Fruit fly (Drosophila melanogaster) whole organism, embryonic: ENCODE data around the gene Vdup1.

Experiments
- Antp ChIP-seq: fragments of 200-800 bp; sonication (Bioruptor generic); optimal IDR thresholded peaks from 3 replicates; lab custom pipeline; 2016; ENCODE audit warnings: missing biosample characterization, missing genetic modification characterization
- Asciz ChIP-seq: fragments of 200-800 bp; sonication (Bioruptor generic); optimal IDR thresholded peaks from 2 replicates; lab custom pipeline; 2017; ENCODE audit warnings: missing biosample characterization, mild to moderate bottlenecking, missing genetic modification characterization, missing genetic modification reagents
- CG10366 ChIP-seq: fragments of 200-800 bp; sonication (Bioruptor generic); IDR thresholded peaks from 2 replicates; pipeline ENCODE4 v1.3.6; 2022; ENCODE audit warnings: missing biosample characterization, missing genetic modification characterization
- CG10462 ChIP-seq: fragments of 200-800 bp; sonication (Bioruptor generic); optimal IDR thresholded peaks from 2 replicates; lab custom pipeline; 2016; ENCODE audit warnings: missing biosample characterization, missing genetic modification characterization
- CG12391 ChIP-seq: fragments of 200-800 bp; sonication (Bioruptor generic); optimal IDR thresholded peaks from 3 replicates; lab custom pipeline; 2018; ENCODE audit warnings: missing biosample characterization, mild to moderate bottlenecking, missing genetic modification characterization, moderate library complexity
- CG13894 ChIP-seq: fragments of 200-800 bp; sonication (Bioruptor generic); optimal IDR thresholded peaks from 3 replicates; lab custom pipeline; 2018; ENCODE audit warnings: missing biosample characterization, mild to moderate bottlenecking, missing genetic modification characterization, moderate library complexity
- CG16813 ChIP-seq: fragments of 200-800 bp; sonication (Bioruptor generic); IDR thresholded peaks from 3 replicates; pipeline ENCODE4 v1.3.6; 2022; ENCODE audit warnings: missing biosample characterization, missing genetic modification characterization; ENCODE audit not compliant: partially characterized antibody
- CG16815 ChIP-seq: fragments of 200-800 bp; sonication (Bioruptor generic); optimal IDR thresholded peaks from 3 replicates; lab custom pipeline; 2017; ENCODE audit warnings: missing biosample characterization, mild to moderate bottlenecking, missing genetic modification characterization
- CG17568 ChIP-seq: fragments of 200-800 bp; sonication (Bioruptor generic); optimal IDR thresholded peaks from 2 replicates; lab custom pipeline; 2018; ENCODE audit warnings: missing biosample characterization, mild to moderate bottlenecking, missing genetic modification characterization, moderate library complexity
- CG1832 ChIP-seq: fragments of 200-800 bp; sonication (Bioruptor generic); optimal IDR thresholded peaks from 2 replicates; lab custom pipeline; 2017; ENCODE audit warnings: missing biosample characterization, mild to moderate bottlenecking, missing genetic modification characterization, inconsistent platforms
- CG2120 ChIP-seq: fragments of 200-800 bp; sonication (Bioruptor generic); optimal IDR thresholded peaks from 3 replicates; lab custom pipeline; 2016; ENCODE audit warnings: missing biosample characterization, missing genetic modification characterization
- CG31441 ChIP-seq: fragments of 200-800 bp; sonication (Bioruptor generic); IDR thresholded peaks from 2 replicates; pipeline ENCODE4 v1.3.6; 2022; ENCODE audit warnings: missing biosample characterization, missing genetic modification characterization
- CG3407 ChIP-seq: fragments of 200-800 bp; sonication (Bioruptor generic); optimal IDR thresholded peaks from 2 replicates; lab custom pipeline; 2018; ENCODE audit warnings: missing biosample characterization, mild to moderate bottlenecking, missing genetic modification characterization
- CG8290 ChIP-seq, 3 experiments: fragments of 200-800 bp; sonication (Bioruptor generic); optimal IDR thresholded peaks; 2 replicates each; lab custom pipeline; 2016 to 2019; ENCODE audit warnings: missing biosample characterization in 3 of 3, missing genetic modification characterization in 3 of 3, mild to moderate bottlenecking in 2 of 3, moderate library complexity in 1 of 3
- CG9727 ChIP-seq: fragments of 200-800 bp; sonication (Bioruptor generic); optimal IDR thresholded peaks from 3 replicates; lab custom pipeline; 2017; ENCODE audit warnings: missing biosample characterization, mild to moderate bottlenecking, missing genetic modification characterization
- CG9932 ChIP-seq: fragments of 200-800 bp; sonication (Bioruptor generic); IDR thresholded peaks from 2 replicates; pipeline ENCODE4 v1.3.6; 2022; ENCODE audit warnings: missing biosample characterization, missing genetic modification characterization
- D ChIP-seq, 2 experiments: fragments of 200-800 bp in 1 of 2; fragments of >200 bp in 1 of 2; sonication (Bioruptor generic) in 1 of 2; optimal IDR thresholded peaks; 2 replicates in 1 of 2; 3 replicates in 1 of 2; lab custom pipeline; 2017; ENCODE audit warnings: mild to moderate bottlenecking in 1 of 2, missing biosample characterization in 1 of 2, missing genetic modification characterization in 1 of 2, missing genetic modification reagents in 1 of 2
- Dp ChIP-seq: fragments of 200-800 bp; sonication (Bioruptor generic); optimal IDR thresholded peaks from 2 replicates; lab custom pipeline; 2018; ENCODE audit warnings: missing biosample characterization, mild to moderate bottlenecking, missing genetic modification characterization, moderate library complexity
- H15 ChIP-seq: fragments of 200-800 bp; sonication (Bioruptor generic); IDR thresholded peaks from 3 replicates; pipeline ENCODE4 v1.3.6; 2022; ENCODE audit warnings: missing biosample characterization, missing genetic modification characterization
- HmgD ChIP-seq: fragments of 200-800 bp; sonication (Bioruptor generic); optimal IDR thresholded peaks from 3 replicates; lab custom pipeline; 2016; ENCODE audit warnings: missing biosample characterization, missing genetic modification characterization
- Hr39 ChIP-seq: fragments of >200 bp; optimal IDR thresholded peaks from 2 replicates; lab custom pipeline; 2017
- NFAT ChIP-seq: fragments of 200-800 bp; sonication (Bioruptor generic); IDR thresholded peaks from 2 replicates; pipeline ENCODE4 v1.3.6; 2022; ENCODE audit warnings: missing biosample characterization, missing genetic modification characterization
- Nf-YB ChIP-seq: fragments of 200-800 bp; sonication (Bioruptor generic); optimal IDR thresholded peaks from 3 replicates; lab custom pipeline; 2019; ENCODE audit warnings: missing biosample characterization, mild to moderate bottlenecking, missing genetic modification characterization, moderate library complexity
- Opbp ChIP-seq: fragments of 200-800 bp; sonication (Bioruptor generic); IDR thresholded peaks from 3 replicates; pipeline ENCODE4 v1.3.6; 2022; ENCODE audit warnings: missing biosample characterization, missing genetic modification characterization; ENCODE audit not compliant: partially characterized antibody
- Ptx1 ChIP-seq: fragments of 200-800 bp; sonication (Bioruptor generic); IDR thresholded peaks from 2 replicates; pipeline ENCODE4 v1.3.6; 2022; ENCODE audit warnings: missing biosample characterization, missing genetic modification characterization
- Scr ChIP-seq: fragments of 200-800 bp; sonication (Bioruptor generic); IDR thresholded peaks from 2 replicates; pipeline ENCODE4 v1.3.6; 2022; ENCODE audit warnings: missing biosample characterization, missing genetic modification characterization; ENCODE audit not compliant: partially characterized antibody
- Taf1 ChIP-seq: fragments of 200-800 bp; sonication (Bioruptor generic); IDR thresholded peaks from 2 replicates; pipeline ENCODE4 v1.3.6; 2022; ENCODE audit warnings: missing biosample characterization, missing genetic modification characterization
- ac ChIP-seq: fragments of 200-800 bp; sonication (Bioruptor generic); optimal IDR thresholded peaks from 3 replicates; lab custom pipeline; 2017; ENCODE audit warnings: missing biosample characterization, mild to moderate bottlenecking, missing genetic modification characterization
- bigmax ChIP-seq: fragments of 200-800 bp; sonication (Bioruptor generic); optimal IDR thresholded peaks from 2 replicates; lab custom pipeline; 2018; ENCODE audit warnings: missing biosample characterization, mild to moderate bottlenecking, missing genetic modification characterization
- br ChIP-seq: fragments of >200 bp; optimal IDR thresholded peaks from 2 replicates; lab custom pipeline; 2017
- croc ChIP-seq: fragments of 200-800 bp; sonication (Bioruptor generic); conservative IDR thresholded peaks from 3 replicates; pipeline ENCODE4 v1.3.6; 2022; ENCODE audit warnings: missing biosample characterization, missing genetic modification characterization
- cwo ChIP-seq: fragments of 200-800 bp; sonication (Bioruptor generic); optimal IDR thresholded peaks from 3 replicates; lab custom pipeline; 2017; ENCODE audit warnings: missing biosample characterization, missing genetic modification characterization, mild to moderate bottlenecking, moderate library complexity, missing genetic modification reagents
- da ChIP-seq: fragments of 200-800 bp; sonication (Bioruptor generic); optimal IDR thresholded peaks from 2 replicates; lab custom pipeline; 2016; ENCODE audit warnings: missing biosample characterization, missing genetic modification characterization
- dati ChIP-seq: fragments of 200-800 bp; sonication (Bioruptor generic); IDR thresholded peaks from 2 replicates; pipeline ENCODE4 v1.3.6; 2022; ENCODE audit warnings: missing biosample characterization, missing genetic modification characterization
- gce ChIP-seq: fragments of 200-800 bp; sonication (Bioruptor generic); IDR thresholded peaks from 3 replicates; pipeline ENCODE4 v1.3.6; 2022; ENCODE audit warnings: missing biosample characterization, missing genetic modification characterization
- hbn ChIP-seq: fragments of 200-800 bp; sonication (Bioruptor generic); IDR thresholded peaks from 2 replicates; pipeline ENCODE4 v1.3.6; 2022; ENCODE audit warnings: missing biosample characterization, missing genetic modification characterization; ENCODE audit not compliant: partially characterized antibody
- ind ChIP-seq: fragments of 200-800 bp; sonication (Bioruptor generic); optimal IDR thresholded peaks from 3 replicates; lab custom pipeline; 2016; ENCODE audit warnings: missing biosample characterization, missing genetic modification characterization
- inv ChIP-seq: fragments of 200-800 bp; sonication (Bioruptor generic); IDR thresholded peaks from 2 replicates; pipeline ENCODE4 v1.3.6; 2022; ENCODE audit warnings: missing biosample characterization, missing genetic modification characterization; ENCODE audit not compliant: partially characterized antibody
- klu ChIP-seq: fragments of 200-800 bp; sonication (Bioruptor generic); IDR thresholded peaks from 2 replicates; pipeline ENCODE4 v1.3.6; 2022; ENCODE audit warnings: missing biosample characterization, missing genetic modification characterization
- lilli ChIP-seq: fragments of 200-800 bp; sonication (Bioruptor generic); optimal IDR thresholded peaks from 3 replicates; lab custom pipeline; 2016; ENCODE audit warnings: missing biosample characterization, missing genetic modification characterization
- lov ChIP-seq, 2 experiments: fragments of 200-800 bp in 1 of 2; fragments of >200 bp in 1 of 2; sonication (Bioruptor generic) in 1 of 2; IDR thresholded peaks in 1 of 2; optimal IDR thresholded peaks in 1 of 2; 2 replicates in 1 of 2; 3 replicates in 1 of 2; pipeline versions ENCODE4 v1.3.6 to Lab custom; 2017 to 2022; ENCODE audit warnings: missing biosample characterization in 1 of 2, missing genetic modification characterization in 1 of 2
- pnt ChIP-seq: fragments of 200-800 bp; sonication (Bioruptor generic); optimal IDR thresholded peaks from 3 replicates; lab custom pipeline; 2016; ENCODE audit warnings: missing biosample characterization, missing genetic modification characterization
- pros ChIP-seq: fragments of 200-800 bp; sonication (Bioruptor generic); optimal IDR thresholded peaks from 3 replicates; lab custom pipeline; 2019; ENCODE audit warnings: missing biosample characterization, mild to moderate bottlenecking, missing genetic modification characterization, moderate library complexity
- psq ChIP-seq: fragments of 200-800 bp; sonication (Bioruptor generic); optimal IDR thresholded peaks from 2 replicates; lab custom pipeline; 2017; ENCODE audit warnings: missing biosample characterization, missing genetic modification characterization
- sd ChIP-seq: fragments of 200-800 bp; sonication (Bioruptor generic); optimal IDR thresholded peaks from 3 replicates; lab custom pipeline; 2018; ENCODE audit warnings: missing biosample characterization, mild to moderate bottlenecking, missing genetic modification characterization, moderate library complexity
- trh ChIP-seq: fragments of 200-800 bp; sonication (Bioruptor generic); optimal IDR thresholded peaks from 2 replicates; lab custom pipeline; 2016; ENCODE audit warnings: missing biosample characterization, missing genetic modification characterization
- wor ChIP-seq: fragments of 200-800 bp; sonication (Bioruptor generic); IDR thresholded peaks from 2 replicates; pipeline ENCODE4 v1.3.6; 2022; ENCODE audit warnings: missing biosample characterization, missing genetic modification characterization
- zfh1 ChIP-seq: fragments of 200-800 bp; sonication (Bioruptor generic); IDR thresholded peaks from 3 replicates; pipeline ENCODE4 v1.3.6; 2022; ENCODE audit warnings: missing biosample characterization, missing genetic modification characterization
- zfh2 ChIP-seq: fragments of 200-800 bp; sonication (Bioruptor generic); optimal IDR thresholded peaks from 2 replicates; lab custom pipeline; 2016; ENCODE audit warnings: missing biosample characterization, missing genetic modification characterization

The Vdup1 gene

DNA sequence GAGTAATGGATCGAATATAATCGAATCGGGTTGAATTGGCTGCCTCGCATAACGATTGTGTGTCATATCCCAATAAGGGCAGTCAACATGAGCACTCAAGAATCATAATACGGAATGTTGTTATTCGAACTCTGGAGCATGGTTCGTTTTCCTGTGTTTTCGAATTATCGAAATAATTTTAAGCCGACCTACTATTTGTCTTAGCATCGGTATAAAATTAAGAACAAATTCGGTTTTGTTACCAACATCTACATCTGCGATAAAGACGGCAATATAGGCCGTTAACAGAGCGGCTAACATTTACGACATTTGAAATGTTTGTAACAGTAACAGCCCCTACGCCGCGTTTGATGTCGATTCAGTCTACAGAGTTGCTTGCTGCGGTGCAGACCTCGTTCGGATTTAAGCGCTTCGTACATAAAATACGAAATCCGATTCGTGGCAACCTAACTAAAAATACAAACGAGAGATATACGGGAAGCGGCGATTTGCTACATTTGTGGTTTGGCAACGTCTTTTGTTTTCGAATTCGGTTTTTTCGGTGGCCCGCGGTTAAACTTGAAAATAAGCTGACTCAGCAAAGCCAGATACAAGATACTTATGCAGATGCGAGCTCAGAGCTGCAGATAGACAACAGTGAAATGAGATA lies 18.2 kb downstream of the Vdup1 start (continued):
- TF ChIP-seq Asciz (GFP tag; lab: Kevin White, UChicago) = no peak
- no peak for TF ChIP-seq zfh1 (GFP tag; lab: Robert Waterston, UW)
- no peak for TF ChIP-seq CG10462 (GFP tag; lab: Kevin White, UChicago)
- TF ChIP-seq gce (GFP tag; lab: Robert Waterston, UW) = no peak
- no peak for TF ChIP-seq Taf1
- no peak for TF ChIP-seq zfh2 (GFP tag; lab: Kevin White, UChicago)
- TF ChIP-seq Opbp (GFP tag; lab: Robert Waterston, UW) = 0 out of 3 replicates have a peak, but pooled peaks have one; percentile 37
- TF ChIP-seq CG31441 (GFP tag; lab: Robert Waterston, UW) = no peak
- TF ChIP-seq dati (GFP tag; lab: Robert Waterston, UW) = no peak
- no peak for TF ChIP-seq HmgD (GFP tag; lab: Kevin White, UChicago)
- TF ChIP-seq pros (GFP tag; lab: Kevin White, UChicago) = peak; percentile 29
- no peak for TF ChIP-seq ac (GFP tag; lab: Kevin White, UChicago)
- no peak for TF ChIP-seq CG1832 (GFP tag; lab: Kevin White, UChicago)
- no peak for TF ChIP-seq wor (GFP tag; lab: Robert Waterston, UW)
- TF ChIP-seq NFAT (GFP tag; lab: Robert Waterston, UW) = peak; percentile 36; the same call in 1 of the 2 replicates
- no peak for TF ChIP-seq D (optimal IDR thresholded peaks at IDR 0.05; lab: Kevin White, UChicago)
- TF ChIP-seq D (GFP tag; optimal IDR thresholded peaks at IDR 0.05; lab: Kevin White, UChicago) = no peak
- TF ChIP-seq hbn (GFP tag; lab: Robert Waterston, UW) = no peak
- TF ChIP-seq klu = no peak
- TF ChIP-seq psq = no peak
- TF ChIP-seq CG17568 (GFP tag; lab: Kevin White, UChicago) = peak; percentile 19
- TF ChIP-seq ind = no peak
- TF ChIP-seq pnt (GFP tag; lab: Kevin White, UChicago) = no peak
- TF ChIP-seq Scr (GFP tag; lab: Robert Waterston, UW) = no peak
- TF ChIP-seq H15 (GFP tag; lab: Robert Waterston, UW) = no peak
- no peak for TF ChIP-seq CG2120
- TF ChIP-seq Dp = no peak
- TF ChIP-seq Ptx1 (GFP tag; lab: Robert Waterston, UW) = no peak
- TF ChIP-seq Hr39 = no peak
- no peak for TF ChIP-seq croc
- TF ChIP-seq CG9932 (GFP tag; lab: Robert Waterston, UW) = no peak
- TF ChIP-seq CG9727 (GFP tag; lab: Kevin White, UChicago) = no peak
- no peak for TF ChIP-seq CG8290 (GFP tag; optimal IDR thresholded peaks at IDR 0.05; lab: Kevin White, UChicago)
- peak in 1 of 2 experiments; percentile 73 for TF ChIP-seq CG8290 (tag; optimal IDR thresholded peaks at IDR 0.05; lab: Kevin White, UChicago)
- TF ChIP-seq bigmax (GFP tag; lab: Kevin White, UChicago) = peak; percentile 51
- TF ChIP-seq br (lab: Kevin White, UChicago) = no peak
- TF ChIP-seq inv (GFP tag; lab: Robert Waterston, UW) = no peak
- TF ChIP-seq CG10366 = no peak
- TF ChIP-seq sd (tag; lab: Kevin White, UChicago) = peak; percentile 5
- TF ChIP-seq cwo (GFP tag; lab: Kevin White, UChicago) = no peak
- peak; percentile 79 for TF ChIP-seq CG13894 (tag; lab: Kevin White, UChicago)
- TF ChIP-seq CG12391 (tag; lab: Kevin White, UChicago) = no peak
- no peak for TF ChIP-seq da (GFP tag; lab: Kevin White, UChicago)
- no peak for TF ChIP-seq CG3407 (GFP tag; lab: Kevin White, UChicago)
- no peak for TF ChIP-seq Antp (GFP tag; lab: Kevin White, UChicago)
- no peak for TF ChIP-seq Nf-YB (GFP tag; lab: Kevin White, UChicago)
- TF ChIP-seq lov (optimal IDR thresholded peaks at IDR 0.05; lab: Kevin White, UChicago) = no peak
- no peak for TF ChIP-seq lov (GFP tag; IDR thresholded peaks at IDR 0.05; lab: Robert Waterston, UW)
- TF ChIP-seq CG16815 (GFP tag; lab: Kevin White, UChicago) = no peak
- TF ChIP-seq trh (GFP tag; lab: Kevin White, UChicago) = no peak
- no peak for TF ChIP-seq CG16813 (GFP tag; lab: Robert Waterston, UW)
- no peak for TF ChIP-seq lilli (GFP tag; lab: Kevin White, UChicago)
